Fruit fly (Drosophila melanogaster) whole organism, embryonic: ENCODE measurements around the gene ebo.
A peak's percentile ranks its signal among the peaks of the same experiment; 100 is the strongest.

Experiments
- ATbp ChIP-seq: fragments of 200-800 bp; sonication (Bioruptor generic); optimal IDR thresholded peaks from 2 replicates; lab custom pipeline; 2017; ENCODE audit warnings: missing biosample characterization, mild to moderate bottlenecking, missing genetic modification characterization, missing genetic modification reagents
- CG11398 ChIP-seq: fragments of 200-800 bp; sonication (Bioruptor generic); optimal IDR thresholded peaks from 2 replicates; lab custom pipeline; 2016; ENCODE audit warnings: missing biosample characterization, missing genetic modification characterization
- CG1233 ChIP-seq: fragments of 200-800 bp; sonication (Bioruptor generic); optimal IDR thresholded peaks from 4 replicates; lab custom pipeline; 2018; ENCODE audit warnings: missing biosample characterization, mild to moderate bottlenecking, missing genetic modification characterization
- CG17612 ChIP-seq: fragments of 200-800 bp; sonication (Bioruptor generic); IDR thresholded peaks from 2 replicates; pipeline ENCODE4 v1.3.6; 2022; ENCODE audit warnings: missing biosample characterization, missing genetic modification characterization
- CG18619 ChIP-seq: fragments of 200-800 bp; sonication (Bioruptor generic); optimal IDR thresholded peaks from 3 replicates; lab custom pipeline; 2017; ENCODE audit warnings: missing biosample characterization, mild to moderate bottlenecking, missing genetic modification characterization
- CG18764 ChIP-seq: fragments of 200-800 bp; sonication (Bioruptor generic); optimal IDR thresholded peaks from 3 replicates; lab custom pipeline; 2016; ENCODE audit warnings: missing biosample characterization, missing genetic modification characterization
- CG3995 ChIP-seq: fragments of 200-800 bp; sonication (Bioruptor generic); optimal IDR thresholded peaks from 3 replicates; lab custom pipeline; 2016; ENCODE audit warnings: missing biosample characterization, missing genetic modification characterization
- CG8478 ChIP-seq: fragments of >200 bp; optimal IDR thresholded peaks from 2 replicates; lab custom pipeline; 2018
- CrebB ChIP-seq: fragments of 200-800 bp; sonication (Bioruptor generic); optimal IDR thresholded peaks from 3 replicates; lab custom pipeline; 2018; ENCODE audit warnings: missing biosample characterization, mild to moderate bottlenecking, missing genetic modification characterization
- D ChIP-seq, 2 experiments: fragments of 200-800 bp in 1 of 2; fragments of >200 bp in 1 of 2; sonication (Bioruptor generic) in 1 of 2; optimal IDR thresholded peaks; 2 replicates in 1 of 2; 3 replicates in 1 of 2; lab custom pipeline; 2017; ENCODE audit warnings: mild to moderate bottlenecking in 1 of 2, missing biosample characterization in 1 of 2, missing genetic modification characterization in 1 of 2, missing genetic modification reagents in 1 of 2
- D19A ChIP-seq: fragments of 200-800 bp; optimal IDR thresholded peaks from 3 replicates; lab custom pipeline; 2019; ENCODE audit warnings: missing biosample characterization, mild to moderate bottlenecking, missing genetic modification characterization, moderate library complexity
- Drgx ChIP-seq: fragments of 200-800 bp; sonication (Bioruptor generic); IDR thresholded peaks from 2 replicates; pipeline ENCODE4 v1.3.6; 2022; ENCODE audit warnings: missing biosample characterization, missing genetic modification characterization
- Ets65A ChIP-seq: fragments of 200-800 bp; sonication (Bioruptor generic); peaks from one replicate; lab custom pipeline; 2016; ENCODE audit warnings: missing biosample characterization, missing genetic modification characterization
- Sry-β ChIP-seq: fragments of 200-800 bp; sonication (Bioruptor generic); optimal IDR thresholded peaks from 2 replicates; lab custom pipeline; 2018; ENCODE audit warnings: missing biosample characterization, mild to moderate bottlenecking, missing genetic modification characterization, moderate library complexity
- ac ChIP-seq: fragments of 200-800 bp; sonication (Bioruptor generic); optimal IDR thresholded peaks from 3 replicates; lab custom pipeline; 2017; ENCODE audit warnings: missing biosample characterization, mild to moderate bottlenecking, missing genetic modification characterization
- bsh ChIP-seq, 2 experiments: fragments of 200-800 bp; sonication (Bioruptor generic); optimal IDR thresholded peaks; 2 replicates each; lab custom pipeline; 2017 to 2018; ENCODE audit warnings: mild to moderate bottlenecking in 2 of 2, missing biosample characterization in 2 of 2, missing genetic modification characterization in 2 of 2, moderate library complexity in 1 of 2
- chif ChIP-seq, 2 experiments: fragments of 200-800 bp; sonication (Bioruptor generic); optimal IDR thresholded peaks; 3 replicates each; lab custom pipeline; 2016; ENCODE audit warnings: missing biosample characterization in 2 of 2, missing genetic modification characterization in 2 of 2
- chm ChIP-seq: fragments of 200-800 bp; sonication (Bioruptor generic); IDR thresholded peaks from 2 replicates; pipeline ENCODE4 v1.3.6; 2022; ENCODE audit warnings: missing biosample characterization, missing genetic modification characterization
- corto ChIP-seq: fragments of 200-800 bp; sonication (Bioruptor generic); optimal IDR thresholded peaks from 2 replicates; lab custom pipeline; 2016; ENCODE audit warnings: missing biosample characterization, mild to moderate bottlenecking, missing genetic modification characterization, moderate library complexity
- danr ChIP-seq: fragments of 200-800 bp; sonication (Bioruptor generic); IDR thresholded peaks from 2 replicates; pipeline ENCODE4 v1.3.6; 2022; ENCODE audit warnings: missing biosample characterization, missing genetic modification characterization
- dati ChIP-seq: fragments of 200-800 bp; sonication (Bioruptor generic); IDR thresholded peaks from 2 replicates; pipeline ENCODE4 v1.3.6; 2022; ENCODE audit warnings: missing biosample characterization, missing genetic modification characterization
- dmrt11E ChIP-seq: fragments of 200-800 bp; sonication (Bioruptor generic); optimal IDR thresholded peaks from 3 replicates; lab custom pipeline; 2018; ENCODE audit warnings: missing biosample characterization, mild to moderate bottlenecking, missing genetic modification characterization, moderate library complexity
- eyg ChIP-seq: fragments of 200-800 bp; sonication (Bioruptor generic); optimal IDR thresholded peaks from 3 replicates; lab custom pipeline; 2016; ENCODE audit warnings: missing biosample characterization, missing genetic modification characterization
- fd3F ChIP-seq: fragments of 200-800 bp; sonication (Bioruptor generic); optimal IDR thresholded peaks from 2 replicates; lab custom pipeline; 2018; ENCODE audit warnings: missing biosample characterization, mild to moderate bottlenecking, missing genetic modification characterization, moderate library complexity
- ftz-f1 ChIP-seq: fragments of 200-800 bp; sonication (Bioruptor generic); optimal IDR thresholded peaks from 2 replicates; lab custom pipeline; 2016; ENCODE audit warnings: missing biosample characterization, missing genetic modification characterization
- kni ChIP-seq: fragments of 200-800 bp; sonication (Bioruptor generic); optimal IDR thresholded peaks from 3 replicates; lab custom pipeline; 2017; ENCODE audit warnings: mild to moderate bottlenecking, missing biosample characterization, missing genetic modification reagents, missing genetic modification characterization
- lbe ChIP-seq: fragments of 200-800 bp; sonication (Bioruptor generic); optimal IDR thresholded peaks from 2 replicates; lab custom pipeline; 2016; ENCODE audit warnings: missing biosample characterization, mild to moderate bottlenecking, missing genetic modification characterization
- nerfin-1 ChIP-seq: fragments of 200-800 bp; sonication (Bioruptor generic); optimal IDR thresholded peaks from 3 replicates; lab custom pipeline; 2019; ENCODE audit warnings: missing biosample characterization, mild to moderate bottlenecking, missing genetic modification characterization, moderate library complexity
- nom ChIP-seq: fragments of 200-800 bp; sonication (Bioruptor generic); optimal IDR thresholded peaks from 2 replicates; lab custom pipeline; 2017; ENCODE audit warnings: missing biosample characterization, missing genetic modification characterization, mild to moderate bottlenecking, moderate library complexity, missing genetic modification reagents
- pfk ChIP-seq: fragments of 200-800 bp; sonication (Bioruptor generic); optimal IDR thresholded peaks from 2 replicates; lab custom pipeline; 2018; ENCODE audit warnings: missing biosample characterization, mild to moderate bottlenecking, missing genetic modification characterization, moderate library complexity
- prd ChIP-seq, 3 experiments: fragments of >200 bp in 2 of 3; fragments of 200-800 bp in 1 of 3; sonication (Bioruptor generic) in 1 of 3; optimal IDR thresholded peaks in 2 of 3; IDR thresholded peaks in 1 of 3; 2 replicates in 2 of 3; 3 replicates in 1 of 3; pipeline versions ENCODE4 v1.3.6 to Lab custom; 2017 to 2022; ENCODE audit warnings: missing biosample characterization in 1 of 3, missing genetic modification characterization in 1 of 3
- tup ChIP-seq: fragments of 200-800 bp; sonication (Bioruptor generic); optimal IDR thresholded peaks from 2 replicates; lab custom pipeline; 2016; ENCODE audit warnings: missing biosample characterization, mild to moderate bottlenecking, missing genetic modification characterization, moderate library complexity
- wek ChIP-seq: fragments of 200-800 bp; sonication (Bioruptor generic); optimal IDR thresholded peaks from 3 replicates; lab custom pipeline; 2018; ENCODE audit warnings: missing biosample characterization, mild to moderate bottlenecking, missing genetic modification characterization, moderate library complexity

The ebo gene

DNA sequence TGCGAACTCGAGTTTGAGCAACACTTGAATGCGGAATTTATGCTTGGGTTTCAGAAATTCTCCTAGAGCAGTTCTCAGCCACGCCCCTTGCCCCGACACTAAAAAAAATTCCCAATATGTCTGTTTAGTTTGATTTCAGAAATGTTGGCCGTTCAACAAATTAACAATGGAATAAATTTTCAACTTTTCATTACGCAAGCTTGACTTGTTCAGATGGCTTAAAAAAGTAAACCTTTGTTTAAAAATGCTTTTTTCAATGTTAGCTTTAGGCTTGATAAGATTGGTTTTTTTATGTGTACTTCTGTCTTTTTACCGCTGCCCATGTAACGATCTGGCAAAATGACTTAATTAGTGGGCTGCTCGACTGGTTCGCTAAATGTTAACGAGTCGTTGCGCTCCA lies 23.7 kb downstream of the ebo start:
- TF ChIP-seq dmrt11E (tag; lab: Kevin White, UChicago): peak; percentile 5
- no peak for TF ChIP-seq CG11398 (GFP tag; lab: Kevin White, UChicago)
- peak in 1 of 2 experiments; percentile 4 for TF ChIP-seq chif (GFP tag; optimal IDR thresholded peaks at IDR 0.05; lab: Kevin White, UChicago)
- TF ChIP-seq, all 482 proteins: peak for 2

DNA sequence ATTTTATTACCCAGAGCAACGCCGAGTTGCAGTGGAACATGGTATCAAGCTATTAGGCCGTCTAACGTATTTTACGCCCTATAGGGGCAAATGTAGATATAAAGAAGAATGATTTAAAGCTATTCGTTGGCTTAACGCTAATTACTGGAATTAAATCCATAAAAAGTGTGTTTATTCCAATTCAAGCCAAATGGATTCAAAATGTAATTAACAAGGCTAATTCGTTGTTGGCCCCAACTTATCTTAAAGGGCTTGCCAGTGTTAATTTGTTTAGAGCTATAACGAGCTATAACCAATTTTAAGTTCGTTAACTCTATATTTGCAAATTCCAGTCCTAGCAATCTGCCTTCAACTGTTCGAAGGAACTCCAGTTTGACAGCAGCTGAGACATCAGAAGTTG lies 27.4 kb downstream of the ebo start:
- TF ChIP-seq ATbp (GFP tag; lab: Kevin White, UChicago): no peak
- no peak for TF ChIP-seq wek
- no peak for TF ChIP-seq ac (GFP tag; lab: Kevin White, UChicago)
- TF ChIP-seq pfk (GFP tag; lab: Kevin White, UChicago): no peak
- TF ChIP-seq CG17612 (GFP tag; lab: Robert Waterston, UW): no peak
- no peak for TF ChIP-seq Sry-β (GFP tag; lab: Kevin White, UChicago)
- TF ChIP-seq chm (GFP tag; lab: Robert Waterston, UW): no peak
- no peak for TF ChIP-seq CG8478 (lab: Kevin White, UChicago)
- TF ChIP-seq CG3995 (GFP tag; lab: Kevin White, UChicago): no peak
- TF ChIP-seq CG18619 (GFP tag; lab: Kevin White, UChicago): no peak
- no peak for TF ChIP-seq dati
- no peak for TF ChIP-seq eyg (GFP tag; lab: Kevin White, UChicago)
- no peak for TF ChIP-seq fd3F (GFP tag; lab: Kevin White, UChicago)
- TF ChIP-seq nerfin-1 (tag; lab: Kevin White, UChicago): no peak
- TF ChIP-seq D (optimal IDR thresholded peaks at IDR 0.05; lab: Kevin White, UChicago): no peak
- TF ChIP-seq D (GFP tag; optimal IDR thresholded peaks at IDR 0.05; lab: Kevin White, UChicago): no peak

DNA sequence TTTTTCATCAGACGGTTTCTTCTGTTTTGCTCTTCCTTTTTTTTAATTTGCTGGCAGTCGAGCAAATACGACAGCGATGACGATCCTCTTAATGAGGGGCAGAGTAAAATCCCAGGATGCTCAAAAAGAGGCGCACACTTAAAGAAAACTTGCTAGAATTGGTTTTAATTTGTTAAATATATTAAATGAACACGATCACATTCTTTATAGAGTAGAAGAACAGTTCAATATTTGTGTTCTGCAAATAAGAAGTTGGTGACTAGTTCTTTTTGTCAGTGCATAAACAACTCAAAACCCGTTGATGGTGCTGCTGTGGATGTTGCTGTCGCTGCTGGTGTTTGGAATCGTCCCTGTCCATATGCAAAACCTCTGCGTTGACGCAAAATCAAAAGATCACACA lies 28.1 kb downstream of the ebo start:
- TF ChIP-seq ftz-f1: no peak
- no peak for TF ChIP-seq CG18764 (GFP tag; lab: Kevin White, UChicago)
- no peak for TF ChIP-seq tup
- TF ChIP-seq D19A: no peak
- TF ChIP-seq CG1233 (GFP tag; lab: Kevin White, UChicago): no peak
- TF ChIP-seq Drgx (GFP tag; lab: Robert Waterston, UW): peak; percentile 34; the same call in 1 of the 2 replicates
- no peak for TF ChIP-seq danr (GFP tag; lab: Robert Waterston, UW)
- TF ChIP-seq corto (GFP tag; lab: Kevin White, UChicago): peak; percentile 43
- no peak for TF ChIP-seq prd (optimal IDR thresholded peaks at IDR 0.05; lab: Kevin White, UChicago)
- peak; percentile 28; the same call in 1 of the 3 replicates for TF ChIP-seq prd (GFP tag; IDR thresholded peaks at IDR 0.05; lab: Robert Waterston, UW)
- TF ChIP-seq kni (GFP tag; lab: Kevin White, UChicago): no peak
- peak; percentile 58 for TF ChIP-seq lbe (GFP tag; lab: Kevin White, UChicago)
- peak in 1 of 2 experiments; percentile 36 for TF ChIP-seq bsh (GFP tag; optimal IDR thresholded peaks at IDR 0.05; lab: Kevin White, UChicago)

DNA sequence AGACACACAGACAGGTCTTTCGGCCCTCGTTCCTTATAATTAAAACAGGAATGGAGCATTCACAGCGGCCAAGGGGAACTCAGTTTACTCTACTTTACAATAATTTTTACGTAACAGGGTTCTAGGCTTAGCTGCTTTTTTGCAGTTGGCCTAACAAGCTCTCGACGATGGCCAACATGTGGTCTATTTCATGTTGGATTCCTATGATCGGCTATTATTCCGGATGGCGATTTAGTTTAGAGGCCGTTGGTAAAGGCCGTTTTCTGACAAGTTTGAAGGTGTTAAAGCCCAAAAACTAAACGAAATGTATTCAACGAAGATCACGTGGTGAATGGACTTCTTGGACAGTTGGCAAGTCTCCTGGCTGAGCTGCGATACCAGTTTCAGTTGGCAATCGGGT lies 30.4 kb downstream of the ebo start:
- TF ChIP-seq CrebB (tag; lab: Kevin White, UChicago) (no peak), Ets65A (GFP tag; lab: Kevin White, UChicago) (peak; percentile 52), nom (GFP tag; lab: Kevin White, UChicago) (peak; percentile 10)
